Worm (Caenorhabditis elegans) whole organism, young adult: Measurements from ENCODE around the gene gst-5.

ENCODE experiments used
- D2030.7 ChIP-seq: fragments of 200-800 bp; sonication (Bioruptor generic); IDR thresholded peaks from 2 replicates; pipeline ENCODE4 v1.3.6; 2022; ENCODE audit warnings: missing genetic modification reagents, missing genetic modification characterization, missing compliant biosample characterization
- F10E7.11 ChIP-seq: sonication (generic microtip); optimal IDR thresholded peaks from 2 replicates; lab custom pipeline; 2017; ENCODE audit warnings: mild to moderate bottlenecking, missing genetic modification characterization, moderate library complexity, missing compliant biosample characterization
- F22D6.2 ChIP-seq: sonication (generic microtip); optimal IDR thresholded peaks from 2 replicates; lab custom pipeline; 2016; ENCODE audit warnings: mild to moderate bottlenecking, missing genetic modification characterization, missing compliant biosample characterization
- F33H1.4 ChIP-seq: fragments of 200-800 bp; sonication (Bioruptor generic); IDR thresholded peaks from 2 replicates; pipeline ENCODE4 v1.3.6; 2022; ENCODE audit warnings: missing genetic modification reagents, missing genetic modification characterization, missing compliant biosample characterization
- F57C9.4 ChIP-seq: sonication (generic microtip); optimal IDR thresholded peaks from 2 replicates; lab custom pipeline; 2017; ENCODE audit warnings: mild to moderate bottlenecking, missing genetic modification characterization, missing compliant biosample characterization
- K11D2.4 ChIP-seq: fragments of 200-800 bp; sonication (Bioruptor generic); IDR thresholded peaks from 2 replicates; pipeline ENCODE4 v1.3.6; 2022; ENCODE audit warnings: missing genetic modification reagents, missing genetic modification characterization, missing compliant biosample characterization
- Y53F4B.3 ChIP-seq: fragments of 200-800 bp; sonication (Bioruptor generic); IDR thresholded peaks from 2 replicates; pipeline ENCODE4 v1.3.6; 2022; ENCODE audit warnings: missing genetic modification reagents, missing genetic modification characterization, missing compliant biosample characterization
- Y56A3A.18 ChIP-seq: fragments of 200-800 bp; sonication (Bioruptor generic); IDR thresholded peaks from 2 replicates; pipeline ENCODE4 v1.3.6; 2022; ENCODE audit warnings: missing genetic modification reagents, missing genetic modification characterization, missing compliant biosample characterization
- Y67H2A.10 ChIP-seq: fragments of 200-800 bp; sonication (Bioruptor generic); conservative IDR thresholded peaks from 2 replicates; pipeline ENCODE4 v1.3.6; 2022; ENCODE audit warnings: missing genetic modification reagents, missing genetic modification characterization, missing compliant biosample characterization
- Y95B8A.8 ChIP-seq: fragments of 200-800 bp; sonication (Bioruptor generic); IDR thresholded peaks from 2 replicates; pipeline ENCODE4 v1.3.6; 2022; ENCODE audit warnings: missing genetic modification reagents, missing genetic modification characterization, missing compliant biosample characterization
- akir-1 ChIP-seq: fragments of 200-800 bp; sonication (Bioruptor generic); optimal IDR thresholded peaks from 2 replicates; lab custom pipeline; 2018; ENCODE audit warnings: mild to moderate bottlenecking, missing genetic modification characterization, moderate library complexity, missing compliant biosample characterization
- attf-5 ChIP-seq: fragments of 200-800 bp; sonication (Bioruptor generic); optimal IDR thresholded peaks from 2 replicates; lab custom pipeline; 2018; ENCODE audit warnings: mild to moderate bottlenecking, missing genetic modification characterization, missing compliant biosample characterization
- cebp-1 ChIP-seq, 2 experiments: fragments of 200-800 bp in 1 of 2; sonication (Bioruptor generic) in 1 of 2; sonication (generic microtip) in 1 of 2; IDR thresholded peaks in 1 of 2; optimal IDR thresholded peaks in 1 of 2; 2 replicates each; pipeline versions ENCODE4 v1.3.6 to Lab custom; 2017 to 2022; ENCODE audit warnings: missing compliant biosample characterization in 2 of 2, missing genetic modification characterization in 2 of 2, mild to moderate bottlenecking in 1 of 2, missing genetic modification reagents in 1 of 2, moderate library complexity in 1 of 2
- cebp-2 ChIP-seq: fragments of 200-800 bp; sonication (Bioruptor generic); IDR thresholded peaks from 2 replicates; pipeline ENCODE4 v1.3.6; 2022; ENCODE audit warnings: missing genetic modification characterization, missing compliant biosample characterization
- ceh-27 ChIP-seq: fragments of 200-800 bp; sonication (Bioruptor generic); optimal IDR thresholded peaks from 2 replicates; lab custom pipeline; 2018; ENCODE audit warnings: mild to moderate bottlenecking, missing genetic modification characterization, moderate library complexity, missing compliant biosample characterization
- ceh-58 ChIP-seq: fragments of 200-800 bp; sonication (Bioruptor generic); IDR thresholded peaks from 2 replicates; pipeline ENCODE4 v1.3.6; 2022; ENCODE audit warnings: missing genetic modification characterization, missing compliant biosample characterization
- chd-7 ChIP-seq: sonication (generic microtip); optimal IDR thresholded peaks from 2 replicates; lab custom pipeline; 2016; ENCODE audit warnings: mild to moderate bottlenecking, missing genetic modification characterization, moderate library complexity, missing compliant biosample characterization
- dpff-1 ChIP-seq: sonication (generic microtip); optimal IDR thresholded peaks from 2 replicates; lab custom pipeline; 2017; ENCODE audit warnings: mild to moderate bottlenecking, missing genetic modification characterization, missing compliant biosample characterization
- egl-44 ChIP-seq: fragments of 200-800 bp; sonication (Bioruptor generic); IDR thresholded peaks from 2 replicates; pipeline ENCODE4 v1.3.6; 2022; ENCODE audit warnings: missing genetic modification reagents, missing genetic modification characterization, missing compliant biosample characterization
- ekl-4 ChIP-seq: fragments of 200-800 bp; sonication (Bioruptor generic); IDR thresholded peaks from 2 replicates; pipeline ENCODE4 v1.3.6; 2022; ENCODE audit warnings: missing genetic modification reagents, missing genetic modification characterization, missing compliant biosample characterization
- gei-17 ChIP-seq: fragments of 200-800 bp; sonication (Bioruptor generic); optimal IDR thresholded peaks from 2 replicates; lab custom pipeline; 2018; ENCODE audit warnings: mild to moderate bottlenecking, missing genetic modification characterization, missing compliant biosample characterization
- hlh-12 ChIP-seq: sonication (generic microtip); optimal IDR thresholded peaks from 2 replicates; lab custom pipeline; 2016; ENCODE audit warnings: missing genetic modification characterization, missing compliant biosample characterization
- let-607 ChIP-seq, 2 experiments: fragments of 200-800 bp in 1 of 2; sonication (Bioruptor generic) in 1 of 2; sonication (generic microtip) in 1 of 2; optimal IDR thresholded peaks; 2 replicates each; lab custom pipeline; 2016 to 2018; ENCODE audit warnings: mild to moderate bottlenecking in 2 of 2, missing compliant biosample characterization in 2 of 2, missing genetic modification characterization in 2 of 2, moderate library complexity in 2 of 2, missing genotype in 1 of 2
- madf-3 ChIP-seq: fragments of 200-800 bp; sonication (Bioruptor generic); IDR thresholded peaks from 2 replicates; pipeline ENCODE4 v1.3.6; 2022; ENCODE audit warnings: missing genetic modification reagents, missing genetic modification characterization, missing compliant biosample characterization
- mxl-1 ChIP-seq: sonication (generic microtip); optimal IDR thresholded peaks from 2 replicates; lab custom pipeline; 2016; ENCODE audit warnings: missing genetic modification characterization, missing compliant biosample characterization
- nhr-80 ChIP-seq: sonication (generic microtip); optimal IDR thresholded peaks from 2 replicates; lab custom pipeline; 2016; ENCODE audit warnings: missing genetic modification characterization, missing compliant biosample characterization
- sea-2 ChIP-seq: fragments of 200-800 bp; sonication (Bioruptor generic); IDR thresholded peaks from 2 replicates; pipeline ENCODE4 v1.3.6; 2022; ENCODE audit warnings: missing genetic modification characterization, missing compliant biosample characterization
- snpc-1.1 ChIP-seq: sonication (generic microtip); optimal IDR thresholded peaks from 2 replicates; lab custom pipeline; 2017; ENCODE audit warnings: missing genetic modification characterization, mild to moderate bottlenecking, missing compliant biosample characterization, antibody characterized with exemption, moderate library complexity, missing genotype, missing genetic modification reagents; ENCODE audit not compliant: insufficient read depth
- snpc-3.4 ChIP-seq: sonication (generic microtip); optimal IDR thresholded peaks from 2 replicates; lab custom pipeline; 2017; ENCODE audit warnings: missing genetic modification characterization, mild to moderate bottlenecking, missing compliant biosample characterization, antibody characterized with exemption, moderate library complexity, missing genotype, missing genetic modification reagents
- snpc-4 ChIP-seq, 5 experiments: fragments of 150-350 bp in 1 of 5; sonication (generic microtip) in 4 of 5; optimal IDR thresholded peaks; 2 replicates each; lab custom pipeline; 2014 to 2018; ENCODE audit warnings: missing genetic modification characterization in 5 of 5, missing biosample characterization in 3 of 5, antibody characterized with exemption in 2 of 5, mild to moderate bottlenecking in 2 of 5, missing compliant biosample characterization in 2 of 5, missing genotype in 2 of 5, moderate library complexity in 2 of 5, missing genetic modification reagents in 1 of 5
- somi-1 ChIP-seq: fragments of 200-800 bp; sonication (Bioruptor generic); optimal IDR thresholded peaks from 2 replicates; lab custom pipeline; 2018; ENCODE audit warnings: mild to moderate bottlenecking, missing genetic modification characterization, missing compliant biosample characterization
- tlf-1 ChIP-seq: fragments of 200-800 bp; sonication (Bioruptor generic); optimal IDR thresholded peaks from 2 replicates; lab custom pipeline; 2018; ENCODE audit warnings: mild to moderate bottlenecking, missing genetic modification characterization, missing compliant biosample characterization
- zim-3 ChIP-seq: sonication (generic microtip); optimal IDR thresholded peaks from 2 replicates; lab custom pipeline; 2017; ENCODE audit warnings: mild to moderate bottlenecking, missing genetic modification characterization, moderate library complexity, missing compliant biosample characterization
- ztf-22 ChIP-seq: fragments of 200-800 bp; sonication (Bioruptor generic); optimal IDR thresholded peaks from 2 replicates; lab custom pipeline; 2018; ENCODE audit warnings: mild to moderate bottlenecking, missing genetic modification characterization, moderate library complexity, missing compliant biosample characterization

gst-5 gene

DNA sequence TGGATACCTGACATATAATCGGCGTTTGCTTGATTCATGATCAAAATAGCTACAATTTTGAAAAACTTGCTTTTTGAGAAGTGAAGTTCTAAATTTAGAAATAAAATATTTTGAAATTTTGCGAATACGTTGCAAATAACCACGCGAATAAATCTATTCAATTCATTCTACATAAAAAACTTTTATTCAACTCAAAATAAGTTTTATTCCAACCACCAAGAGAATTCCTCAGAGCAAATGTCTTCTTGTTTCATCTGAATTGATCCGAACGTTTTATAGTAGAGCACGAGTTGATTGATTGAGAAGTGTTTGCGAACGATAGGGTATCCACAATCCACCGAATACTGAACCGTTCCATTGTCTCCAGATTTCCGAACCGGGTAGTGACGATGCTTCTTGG is 34.4 kb upstream of the gst-5 start, which contains the start of gene F44F4.9:
F44F4.9 (minus strand) TSS at position 101 of the 400 bp plus-strand sequence.
- no peak for TF ChIP-seq F10E7.11
- TF ChIP-seq zim-3 (tag; lab: Kevin White, UChicago): no peak
- TF ChIP-seq somi-1: no peak
- TF ChIP-seq egl-44 (GFP tag; lab: Robert Waterston, UW): no peak
- TF ChIP-seq Y56A3A.18: no peak
- no peak for TF ChIP-seq Y95B8A.8 (GFP tag; lab: Robert Waterston, UW)
- no peak for TF ChIP-seq ztf-22 (GFP tag; lab: Kevin White, UChicago)
- no peak for TF ChIP-seq D2030.7

DNA sequence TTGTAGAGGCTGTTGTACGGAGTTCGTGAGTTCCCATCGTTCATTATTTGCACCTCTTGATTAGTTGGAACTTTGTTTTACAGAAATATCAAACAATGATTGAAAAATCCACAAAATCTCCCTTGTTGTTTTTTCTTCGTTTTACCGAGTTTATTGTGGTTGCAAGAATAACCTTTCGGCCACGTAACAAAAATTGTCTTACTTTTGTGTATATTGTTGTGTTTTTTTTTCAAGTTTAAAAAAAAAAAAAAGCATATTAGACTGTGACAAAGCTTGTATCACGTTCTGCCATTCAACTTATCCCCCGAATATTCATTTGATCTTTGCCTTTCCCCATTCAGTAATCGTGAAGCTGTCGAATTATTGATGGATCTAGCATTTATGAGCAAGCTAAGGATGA is 33.0 kb upstream of the gst-5 start, which contains the start of gene F44F4.10:
F44F4.10 (minus strand) TSS at position 101 of the 400 bp plus-strand sequence.
- TF ChIP-seq snpc-1.1 (tag; lab: Kevin White, UChicago): no peak
- TF ChIP-seq chd-7 (tag; lab: Kevin White, UChicago): no peak
- no peak for TF ChIP-seq sea-2 (GFP tag; lab: Robert Waterston, UW)
- TF ChIP-seq F57C9.4: no peak
- no peak for TF ChIP-seq Y53F4B.3 (GFP tag; lab: Robert Waterston, UW)
- no peak for TF ChIP-seq F33H1.4 (GFP tag; lab: Robert Waterston, UW)
- TF ChIP-seq ekl-4 (GFP tag; lab: Robert Waterston, UW): no peak
- TF ChIP-seq madf-3 (GFP tag; lab: Robert Waterston, UW): no peak
- no peak for TF ChIP-seq snpc-4 (GFP tag; optimal IDR thresholded peaks at IDR 0.05; lab: Kevin White, UChicago)
- TF ChIP-seq snpc-4 (tag; optimal IDR thresholded peaks at IDR 0.05; lab: Kevin White, UChicago): no peak
- TF ChIP-seq gei-17 (GFP tag; lab: Kevin White, UChicago): no peak
- no peak for TF ChIP-seq akir-1 (GFP tag; lab: Kevin White, UChicago)

DNA sequence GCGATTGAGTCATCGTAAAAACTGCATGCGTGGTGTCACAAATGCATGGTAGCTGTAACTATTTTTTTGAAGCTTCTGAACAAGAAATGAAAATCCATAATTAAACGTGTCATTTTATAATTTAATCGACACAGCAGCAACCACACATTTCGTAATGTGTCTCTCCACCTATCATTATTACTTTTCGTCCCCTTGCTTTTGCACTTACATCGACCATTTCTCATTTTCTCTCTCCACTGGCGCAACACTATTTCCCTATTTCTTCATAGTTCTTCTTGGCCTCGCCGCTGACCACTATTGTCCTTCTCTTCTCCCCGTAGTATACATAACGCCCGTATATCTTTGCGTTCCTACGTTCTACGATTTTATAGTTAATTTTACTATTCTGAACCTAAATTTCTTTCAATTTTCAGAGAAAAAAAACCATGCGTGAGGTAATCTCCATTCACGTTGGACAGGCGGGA is 31.8 kb upstream of the gst-5 start, which contains the start of gene tba-4:
tba-4 (plus strand) TSS at position 414 of the 464 bp plus-strand sequence.
- TF ChIP-seq F33H1.4 (GFP tag; lab: Robert Waterston, UW): no peak
- no peak for TF ChIP-seq dpff-1
- no peak for TF ChIP-seq Y67H2A.10 (GFP tag; lab: Robert Waterston, UW)
- no peak for TF ChIP-seq F22D6.2 (tag; lab: Kevin White, UChicago)
- TF ChIP-seq attf-5: no peak
- peak in 1 of 2 experiments; percentile 63 for TF ChIP-seq let-607 (tag; optimal IDR thresholded peaks at IDR 0.05; lab: Kevin White, UChicago)
- no peak for TF ChIP-seq F10E7.11
- no peak for TF ChIP-seq snpc-3.4
- peak; percentile 50; the same call in 1 of the 2 replicates for TF ChIP-seq cebp-1 (GFP tag; IDR thresholded peaks at IDR 0.05; lab: Robert Waterston, UW)
- TF ChIP-seq cebp-1 (tag; optimal IDR thresholded peaks at IDR 0.05; lab: Kevin White, UChicago): no peak
- TF ChIP-seq ceh-27 (GFP tag; lab: Kevin White, UChicago): no peak
- TF ChIP-seq mxl-1: no peak
- no peak for TF ChIP-seq ceh-58
- TF ChIP-seq tlf-1 (GFP tag; lab: Kevin White, UChicago): no peak
- no peak for TF ChIP-seq akir-1 (GFP tag; lab: Kevin White, UChicago)
- no peak for TF ChIP-seq K11D2.4
- no peak for TF ChIP-seq cebp-2 (GFP tag; lab: Robert Waterston, UW)
- no peak for TF ChIP-seq hlh-12 (tag; lab: Kevin White, UChicago)
- TF ChIP-seq nhr-80 (tag; lab: Kevin White, UChicago): peak; percentile 83
